Worm (Caenorhabditis elegans): ENCODE data around the gene pals-27.

The pals-27 gene

DNA sequence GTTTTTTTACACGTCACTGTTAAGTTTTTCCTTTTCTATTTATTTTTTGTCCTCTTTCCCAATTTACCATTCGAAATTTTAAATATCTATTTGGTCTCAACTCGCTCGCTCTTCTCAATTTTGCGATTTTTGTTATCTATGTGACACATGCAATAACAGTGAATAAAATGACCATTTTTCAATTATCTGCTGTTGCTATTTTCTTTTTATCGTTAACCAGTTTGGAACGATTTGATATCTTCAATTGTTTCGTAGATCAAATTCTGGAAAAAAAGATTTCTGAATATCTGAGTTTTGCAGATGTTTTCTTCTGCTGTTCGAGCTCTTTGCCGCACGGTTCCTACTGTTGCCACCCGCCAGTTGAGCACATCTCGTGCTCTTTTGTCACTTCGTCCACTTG is 25.7 kb downstream of the pals-27 start, which contains the start of gene prdx-3:
Gene prdx-3 (plus strand): TSS at position 301 of the 400 bp plus-strand sequence.
- TF ChIP-seq T07F8.4 (tag; optimal IDR thresholded peaks at IDR 0.05) = no peak
- TF ChIP-seq snpc-4 (GFP tag; optimal IDR thresholded peaks at IDR 0.05) = no peak
- no peak for TF ChIP-seq snpc-4 (tag; optimal IDR thresholded peaks at IDR 0.05)
- no peak for TF ChIP-seq ZK185.1 (tag; optimal IDR thresholded peaks at IDR 0.05; ENCODE audit: poor library complexity, severe bottlenecking)

DNA sequence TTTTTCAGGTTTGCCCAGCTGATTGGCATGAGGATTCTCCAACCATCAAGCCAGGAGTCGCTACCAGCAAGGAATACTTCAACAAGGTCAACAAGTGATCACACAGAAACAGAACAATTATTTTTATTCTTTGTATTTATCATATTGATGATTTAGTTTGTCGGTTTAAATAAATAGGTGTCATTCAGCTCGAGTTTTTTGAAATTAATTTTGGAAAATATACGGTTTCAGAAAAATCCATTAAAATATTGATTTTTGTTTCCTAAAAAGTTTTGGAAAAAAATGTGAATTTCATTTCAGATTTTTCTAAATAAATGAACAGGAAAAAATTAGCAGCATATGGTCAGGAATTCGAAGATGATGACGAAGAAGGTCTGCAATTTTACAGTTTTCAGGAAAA is 26.8 kb downstream of the pals-27 start, which contains the start of gene gpch-1:
Gene gpch-1 (plus strand): TSS at position 301 of the 400 bp plus-strand sequence.
- TF ChIP-seq nhr-179 (tag; optimal IDR thresholded peaks at IDR 0.05) (no peak), chd-7 (tag; optimal IDR thresholded peaks at IDR 0.05) (no peak), ceh-79 (tag; optimal IDR thresholded peaks at IDR 0.05) (no peak), ZK185.1 (tag; optimal IDR thresholded peaks at IDR 0.05; ENCODE audit: poor library complexity, severe bottlenecking) (no peak), F10E7.11 (tag; optimal IDR thresholded peaks at IDR 0.05) (no peak), tbp1 (GFP tag; optimal IDR thresholded peaks at IDR 0.05) (no peak)

DNA sequence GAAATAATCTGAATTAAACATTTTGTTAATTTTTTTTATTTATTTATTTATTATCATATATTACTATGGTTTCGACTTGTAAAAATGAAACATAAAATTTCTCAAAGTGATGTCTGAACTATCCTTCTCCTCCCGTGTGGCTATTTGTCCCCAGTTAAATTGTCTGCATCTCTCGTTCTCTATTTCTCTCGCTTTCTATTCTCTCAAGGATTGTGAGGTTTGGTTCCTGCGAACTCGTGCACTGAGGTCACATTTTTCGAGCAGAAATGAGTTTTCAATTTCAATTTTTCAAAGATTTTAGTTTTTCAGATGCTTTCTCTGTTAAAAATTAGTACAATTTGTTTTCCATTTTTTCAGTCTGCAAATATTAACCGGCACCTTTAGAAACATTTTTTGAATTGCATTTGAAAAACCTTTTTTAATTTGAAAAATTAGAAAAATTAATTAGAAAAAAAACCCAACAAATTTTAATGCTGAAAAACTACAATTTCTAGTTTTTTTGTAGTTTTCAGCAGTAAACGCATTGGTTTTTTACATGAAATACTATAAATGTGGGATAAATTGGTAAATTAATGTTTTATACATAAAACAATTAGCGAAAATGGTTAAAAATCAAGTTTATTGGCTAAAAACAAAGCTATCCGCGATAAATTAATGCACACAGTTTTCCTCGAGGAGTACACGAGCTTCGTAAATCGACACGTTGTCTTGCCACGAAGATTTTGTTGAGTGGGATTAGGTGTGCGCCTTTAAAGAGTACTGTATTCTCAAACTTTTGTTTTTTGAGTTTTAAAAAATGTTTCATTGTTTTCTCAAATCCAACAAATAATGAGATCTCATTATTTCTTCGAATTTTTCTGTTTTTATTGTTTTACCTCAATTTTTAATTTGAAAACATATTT is 30.9 kb downstream of the pals-27 start:
- peak; percentile 48; the same call in 1 of the 2 replicates for TF ChIP-seq madf-6 (GFP tag; IDR thresholded peaks at IDR 0.05)
- TF ChIP-seq nhr-80 (tag; optimal IDR thresholded peaks at IDR 0.05) = peak; percentile 33
- no peak for TF ChIP-seq nhr-179 (tag; optimal IDR thresholded peaks at IDR 0.05)
- peak; percentile 10 for TF ChIP-seq lin-40 (tag; optimal IDR thresholded peaks at IDR 0.05)
- TF ChIP-seq ztf-6 (GFP tag; IDR thresholded peaks at IDR 0.05) = no peak
- no peak for TF ChIP-seq K12H6.12 (tag; optimal IDR thresholded peaks at IDR 0.05)
- TF ChIP-seq lin-26 (GFP tag; IDR thresholded peaks at IDR 0.05) = no peak
- TF ChIP-seq B0019.2 (GFP tag; conservative IDR thresholded peaks at IDR 0.05) = peak; percentile 90
- TF ChIP-seq hmg-1.2 (GFP tag; IDR thresholded peaks at IDR 0.05) = peak; percentile 45; the same call in 1 of the 2 replicates
- no peak for TF ChIP-seq aptf-2 (GFP tag; conservative IDR thresholded peaks at IDR 0.05)
- TF ChIP-seq C17E4.6 (GFP tag; IDR thresholded peaks at IDR 0.05) = no peak
- peak; percentile 30 for TF ChIP-seq tbp1 (GFP tag; optimal IDR thresholded peaks at IDR 0.05)
- peak; percentile 72 for TF ChIP-seq lsl-1 (GFP tag; optimal IDR thresholded peaks at IDR 0.05)
- peak; percentile 40 for TF ChIP-seq him-1 (tag; optimal IDR thresholded peaks at IDR 0.05)
- TF ChIP-seq ceh-91 (GFP tag; IDR thresholded peaks at IDR 0.05) = no peak
- TF ChIP-seq rcor-1 (GFP tag; IDR thresholded peaks at IDR 0.05) = no peak
- TF ChIP-seq attf-6 (GFP tag; IDR thresholded peaks at IDR 0.05) = no peak
- TF ChIP-seq xnd-1 (tag; optimal IDR thresholded peaks at IDR 0.05) = peak; percentile 45
- TF ChIP-seq ekl-4 (GFP tag; IDR thresholded peaks at IDR 0.05) = no peak
- no peak for TF ChIP-seq nfya-2 (GFP tag; IDR thresholded peaks at IDR 0.05)
- TF ChIP-seq ceh-40 (GFP tag; IDR thresholded peaks at IDR 0.05) = no peak
- no peak for TF ChIP-seq zfh-2 (GFP tag; conservative IDR thresholded peaks at IDR 0.05)
- peak; percentile 23 for TF ChIP-seq lin-54 (GFP tag; optimal IDR thresholded peaks at IDR 0.05)
- no peak for TF ChIP-seq snpc-4 (GFP tag; optimal IDR thresholded peaks at IDR 0.05)
- TF ChIP-seq snpc-4 (tag; optimal IDR thresholded peaks at IDR 0.05) = peak in 2 of 4 experiments; percentile 3 to 6
- TF ChIP-seq cebp-1 (GFP tag; IDR thresholded peaks at IDR 0.05) = no peak
- peak; percentile 45 for TF ChIP-seq cebp-1 (tag; optimal IDR thresholded peaks at IDR 0.05)
- TF ChIP-seq snpc-1.1 (tag; optimal IDR thresholded peaks at IDR 0.05; ENCODE audit: insufficient read depth) = no peak
- peak; percentile 38 for TF ChIP-seq attf-5 (GFP tag; optimal IDR thresholded peaks at IDR 0.05)
- TF ChIP-seq F23B12.7 (tag; optimal IDR thresholded peaks at IDR 0.05; ENCODE audit: insufficient read depth) = peak; percentile 21
- TF ChIP-seq ceh-58 (GFP tag; IDR thresholded peaks at IDR 0.05) = no peak
- no peak for TF ChIP-seq F37B4.10 (GFP tag; IDR thresholded peaks at IDR 0.05)
- TF ChIP-seq lsy-27 (tag; optimal IDR thresholded peaks at IDR 0.05; ENCODE audit: borderline replicate concordance, insufficient read depth) = no peak
- TF ChIP-seq nhr-120 (GFP tag; IDR thresholded peaks at IDR 0.05) = no peak
- no peak for TF ChIP-seq pbrm-1 (GFP tag; IDR thresholded peaks at IDR 0.05)
- TF ChIP-seq snpc-3.4 (tag; optimal IDR thresholded peaks at IDR 0.05) = peak; percentile 55

Measured in whole organism, young adult.